Fruit fly (Drosophila melanogaster): ENCODE results near the gene CG5167.
A peak's percentile ranks its signal among the peaks of the same experiment; 100 is the strongest.

The CG5167 gene

dm6 chr3R:12443769-12444168 lies 37.4 kb downstream of the CG5167 start:
- TF ChIP-seq CG34376 (GFP tag; optimal IDR thresholded peaks at IDR 0.05) (peak; percentile 63), Scr (GFP tag; IDR thresholded peaks at IDR 0.05; ENCODE audit: partially characterized antibody) (0 out of 2 replicates have a peak, but pooled peaks have one; percentile 12), CG13894 (tag; optimal IDR thresholded peaks at IDR 0.05) (peak; percentile 30), abd-A (tag; optimal IDR thresholded peaks at IDR 0.05) (peak; percentile 48), CG13287 (GFP tag; IDR thresholded peaks at IDR 0.05; ENCODE audit: partially characterized antibody) (peak; percentile 14; the same call in 1 of the 2 replicates), grn (GFP tag; optimal IDR thresholded peaks at IDR 0.05) (peak; percentile 55), sug (tag; optimal IDR thresholded peaks at IDR 0.05) (peak; percentile 20), en (GFP tag; optimal IDR thresholded peaks at IDR 0.05) (no peak), Dp (GFP tag; optimal IDR thresholded peaks at IDR 0.05) (no peak), CG8290 (GFP tag; optimal IDR thresholded peaks at IDR 0.05) (no peak), CG8290 (tag; optimal IDR thresholded peaks at IDR 0.05) (peak in 1 of 2 experiments; percentile 28), GATAe (GFP tag; conservative IDR thresholded peaks at IDR 0.05) (0 out of 2 replicates have a peak, but pooled peaks have one; percentile 29), tna (GFP tag; IDR thresholded peaks at IDR 0.05; ENCODE audit: partially characterized antibody) (0 out of 2 replicates have a peak, but pooled peaks have one; percentile 37), ftz-f1 (GFP tag; optimal IDR thresholded peaks at IDR 0.05) (peak; percentile 27), HLH4C (GFP tag; IDR thresholded peaks at IDR 0.05; ENCODE audit: partially characterized antibody) (0 out of 3 replicates have a peak, but pooled peaks have one; percentile 19), cg (GFP tag; optimal IDR thresholded peaks at IDR 0.05) (peak; percentile 68), CG34422 (GFP tag; IDR thresholded peaks at IDR 0.05) (peak; percentile 19; the same call in 1 of the 3 replicates), Hr78 (GFP tag; optimal IDR thresholded peaks at IDR 0.05) (peak in 1 of 2 experiments; percentile 12), otp (GFP tag; IDR thresholded peaks at IDR 0.05) (no peak), B-H2 (GFP tag; optimal IDR thresholded peaks at IDR 0.05) (peak; percentile 49), CG17802 (tag; optimal IDR thresholded peaks at IDR 0.05) (no peak), CG18764 (GFP tag; optimal IDR thresholded peaks at IDR 0.05) (no peak), unc-4 (GFP tag; IDR thresholded peaks at IDR 0.05; ENCODE audit: partially characterized antibody) (peak; percentile 18; the same call in 1 of the 2 replicates), corto (GFP tag; optimal IDR thresholded peaks at IDR 0.05) (peak; percentile 8), B-H1 (GFP tag; IDR thresholded peaks at IDR 0.05) (no peak), Bgb (GFP tag; IDR thresholded peaks at IDR 0.05; ENCODE audit: partially characterized antibody) (peak; percentile 20; the same call in 1 of the 2 replicates), sd (tag; optimal IDR thresholded peaks at IDR 0.05) (peak; percentile 4), chinmo (GFP tag; IDR thresholded peaks at IDR 0.05; ENCODE audit: partially characterized antibody) (peak; percentile 89; the same call in 3 of the 4 replicates), CG9876 (GFP tag; optimal IDR thresholded peaks at IDR 0.05) (no peak), Deaf1 (tag; optimal IDR thresholded peaks at IDR 0.05) (peak; percentile 60), bbx (GFP tag; IDR thresholded peaks at IDR 0.05; ENCODE audit: partially characterized antibody) (0 out of 2 replicates have a peak, but pooled peaks have one; percentile 6), her (GFP tag; optimal IDR thresholded peaks at IDR 0.05) (no peak), mirr (GFP tag; optimal IDR thresholded peaks at IDR 0.05) (peak; percentile 60), nerfin-2 (GFP tag; IDR thresholded peaks at IDR 0.05; ENCODE audit: partially characterized antibody) (no peak), exex (tag; optimal IDR thresholded peaks at IDR 0.05) (peak; percentile 95)

dm6 chr3R:12445468-12445867 lies 39.1 kb downstream of the CG5167 start:
- peak; percentile 12 for TF ChIP-seq exex (tag; optimal IDR thresholded peaks at IDR 0.05)
- no peak for TF ChIP-seq CG17829 (tag; optimal IDR thresholded peaks at IDR 0.05)
- peak; percentile 29 for TF ChIP-seq CG7987 (GFP tag; optimal IDR thresholded peaks at IDR 0.05)
- TF ChIP-seq MTF-1 (GFP tag; optimal IDR thresholded peaks at IDR 0.05; ENCODE audit: borderline replicate concordance), result no peak

Measured in whole organism, embryonic.